Fruit fly (Drosophila melanogaster) S2 (cell line): ENCODE results near the gene CG13258.

Experiments used
- CG8478 ChIP-seq: fragments of >200 bp; optimal IDR thresholded peaks from 2 replicates; lab custom pipeline; 2018
- CTCF ChIP-seq, 2 experiments: fragments of >200 bp; optimal IDR thresholded peaks; 2 replicates each; lab custom pipeline; 2018

DNA sequence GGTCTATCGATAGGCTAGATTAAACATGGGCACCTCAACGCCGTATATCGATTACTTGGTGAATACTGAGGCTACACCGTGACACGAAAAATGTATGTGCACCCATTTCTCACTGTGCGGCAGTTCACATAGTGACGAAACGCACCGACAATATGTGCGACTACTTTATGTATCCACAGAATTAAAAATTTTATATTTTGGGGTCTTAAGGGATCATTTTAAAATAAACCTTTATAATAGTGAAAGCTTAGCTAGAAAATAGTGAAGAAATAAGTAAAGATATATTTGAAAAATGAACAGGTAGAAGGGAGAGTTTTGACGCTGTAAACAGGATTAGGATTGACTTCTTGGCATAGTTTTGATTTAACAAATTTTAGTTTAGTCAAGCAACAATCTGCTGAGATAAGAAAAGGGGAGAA, 36.3 kb upstream of the CG13258 start, which contains the start of gene mRpL4:
- no peak for TF ChIP-seq CG8478 (lab: Kevin White, UChicago)
- TF ChIP-seq CTCF (optimal IDR thresholded peaks at IDR 0.05; lab: Kevin White, UChicago), result peak in 1 of 2 experiments; percentile 19
